Fruit fly (Drosophila melanogaster) whole organism, adult: ENCODE results near the gene CG13010.

Source experiments
- CG14711 ChIP-seq: fragments of 200-800 bp; sonication (Bioruptor generic); optimal IDR thresholded peaks from 2 replicates; lab custom pipeline; 2018; ENCODE audit warnings: missing biosample characterization, mild to moderate bottlenecking, missing genetic modification characterization, moderate library complexity
- CG1620 ChIP-seq: fragments of 200-800 bp; sonication (Bioruptor generic); optimal IDR thresholded peaks from 2 replicates; lab custom pipeline; 2016; ENCODE audit warnings: missing biosample characterization, missing genetic modification characterization
- CG7101 ChIP-seq: fragments of 200-800 bp; sonication (Bioruptor generic); optimal IDR thresholded peaks from 2 replicates; lab custom pipeline; 2018; ENCODE audit warnings: missing biosample characterization, mild to moderate bottlenecking, missing genetic modification characterization, moderate library complexity
- Crg-1 ChIP-seq: fragments of 200-800 bp; sonication (Bioruptor generic); optimal IDR thresholded peaks from 2 replicates; lab custom pipeline; 2016; ENCODE audit warnings: missing biosample characterization, missing genetic modification characterization
- bab1 ChIP-seq: fragments of 200-800 bp; sonication (Bioruptor generic); optimal IDR thresholded peaks from 3 replicates; lab custom pipeline; 2019; ENCODE audit warnings: missing biosample characterization, mild to moderate bottlenecking, missing genetic modification characterization, moderate library complexity
- cnc ChIP-seq, 2 experiments: fragments of >200 bp; optimal IDR thresholded peaks; 2 replicates each; lab custom pipeline; 2017
- pad ChIP-seq: fragments of 200-800 bp; sonication (Bioruptor generic); optimal IDR thresholded peaks from 3 replicates; lab custom pipeline; 2017; ENCODE audit warnings: missing biosample characterization, missing genetic modification characterization, mild to moderate bottlenecking, moderate library complexity, missing genetic modification reagents
- toe ChIP-seq: fragments of 200-800 bp; sonication (Bioruptor generic); optimal IDR thresholded peaks from 2 replicates; lab custom pipeline; 2016; ENCODE audit warnings: missing biosample characterization, missing genetic modification characterization

DNA sequence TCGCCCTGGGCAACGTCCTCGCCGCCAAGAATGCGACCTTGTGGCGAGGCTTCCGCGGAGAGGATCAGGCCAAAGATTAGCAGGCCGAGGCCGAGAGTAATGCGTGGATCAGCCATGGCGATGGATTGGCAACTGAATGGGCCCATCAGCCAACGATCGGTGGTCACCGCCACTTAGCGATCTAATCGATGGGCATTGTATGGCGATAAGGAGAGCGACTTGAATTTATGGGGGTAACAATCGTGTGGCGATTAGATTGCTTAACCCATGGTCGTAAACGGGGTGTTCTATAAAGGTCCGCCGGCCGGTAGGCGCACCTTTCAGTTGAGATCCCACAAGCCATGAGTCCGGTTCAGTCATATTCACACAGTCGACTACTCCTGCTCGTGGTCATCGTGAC is 25.0 kb upstream of the CG13010 start, which contains the start of the genes CG9673 and CG4653:
- TF ChIP-seq pad (GFP tag; lab: Kevin White, UChicago): no peak
- TF ChIP-seq CG14711 (tag; lab: Kevin White, UChicago): no peak
- TF ChIP-seq toe: no peak
- no peak for TF ChIP-seq CG1620 (GFP tag; lab: Kevin White, UChicago)
- TF ChIP-seq bab1: no peak
- TF ChIP-seq CG7101 (tag; lab: Kevin White, UChicago): no peak
- TF ChIP-seq cnc (optimal IDR thresholded peaks at IDR 0.05; lab: Kevin White, UChicago): no peak
- TF ChIP-seq Crg-1 (GFP tag; lab: Kevin White, UChicago): no peak
